Worm (Caenorhabditis elegans) whole organism, early embryonic: ENCODE results near the gene rpl-11.2.

Experiments
- F13C5.2 ChIP-seq: sonication (generic microtip); optimal IDR thresholded peaks from 2 replicates; lab custom pipeline; 2017; ENCODE audit warnings: mild to moderate bottlenecking, missing genetic modification characterization, inconsistent platforms, missing compliant biosample characterization
- aly-1 ChIP-seq: sonication (generic microtip); optimal IDR thresholded peaks from 2 replicates; lab custom pipeline; 2016; ENCODE audit warnings: missing genetic modification characterization, missing compliant biosample characterization
- ama-1 ChIP-seq: fragments of 150-350 bp; optimal IDR thresholded peaks from 2 replicates; lab custom pipeline; 2014
- ceh-13 ChIP-seq: fragments of 200-800 bp; sonication (Bioruptor generic); optimal IDR thresholded peaks from 2 replicates; lab custom pipeline; 2018; ENCODE audit warnings: mild to moderate bottlenecking, missing genetic modification characterization, missing compliant biosample characterization
- ets-7 ChIP-seq: sonication (generic microtip); optimal IDR thresholded peaks from 2 replicates; lab custom pipeline; 2016; ENCODE audit warnings: missing genotype, missing genetic modification characterization, missing compliant biosample characterization
- flt-1 ChIP-seq: fragments of 200-800 bp; sonication (Bioruptor generic); IDR thresholded peaks from 2 replicates; pipeline ENCODE4 v1.3.6; 2022; ENCODE audit warnings: missing genetic modification characterization, missing compliant biosample characterization
- hmbx-1 ChIP-seq: sonication (generic microtip); optimal IDR thresholded peaks from 2 replicates; lab custom pipeline; 2016; ENCODE audit warnings: mild to moderate bottlenecking, missing genetic modification characterization, missing compliant biosample characterization
- hnd-1 ChIP-seq: sonication (generic microtip); optimal IDR thresholded peaks from 2 replicates; lab custom pipeline; 2016; ENCODE audit warnings: missing genetic modification characterization, missing compliant biosample characterization
- pes-1 ChIP-seq: fragments of 200-800 bp; sonication (Bioruptor generic); IDR thresholded peaks from 2 replicates; pipeline ENCODE4 v1.3.6; 2022; ENCODE audit warnings: missing genetic modification reagents, missing genetic modification characterization, missing compliant biosample characterization
- scrt-1 ChIP-seq: fragments of 200-800 bp; sonication (Bioruptor generic); IDR thresholded peaks from 2 replicates; pipeline ENCODE4 v1.3.6; 2022; ENCODE audit warnings: missing genetic modification characterization, missing compliant biosample characterization
- sea-1 ChIP-seq: fragments of 200-800 bp; sonication (Bioruptor generic); conservative IDR thresholded peaks from 2 replicates; pipeline ENCODE4 v1.3.6; 2022; ENCODE audit warnings: missing genetic modification characterization, missing compliant biosample characterization
- tbx-11 ChIP-seq: fragments of 200-800 bp; sonication (Bioruptor generic); IDR thresholded peaks from 2 replicates; pipeline ENCODE4 v1.3.6; 2022; ENCODE audit warnings: missing genetic modification characterization, missing compliant biosample characterization
- tbx-37 ChIP-seq: fragments of 200-800 bp; sonication (Bioruptor generic); conservative IDR thresholded peaks from 2 replicates; pipeline ENCODE4 v1.3.6; 2022; ENCODE audit warnings: missing genetic modification reagents, missing genetic modification characterization, missing compliant biosample characterization
- tra-4 ChIP-seq: sonication (generic microtip); optimal IDR thresholded peaks from 2 replicates; lab custom pipeline; 2017; ENCODE audit warnings: missing genetic modification characterization, missing compliant biosample characterization

DNA sequence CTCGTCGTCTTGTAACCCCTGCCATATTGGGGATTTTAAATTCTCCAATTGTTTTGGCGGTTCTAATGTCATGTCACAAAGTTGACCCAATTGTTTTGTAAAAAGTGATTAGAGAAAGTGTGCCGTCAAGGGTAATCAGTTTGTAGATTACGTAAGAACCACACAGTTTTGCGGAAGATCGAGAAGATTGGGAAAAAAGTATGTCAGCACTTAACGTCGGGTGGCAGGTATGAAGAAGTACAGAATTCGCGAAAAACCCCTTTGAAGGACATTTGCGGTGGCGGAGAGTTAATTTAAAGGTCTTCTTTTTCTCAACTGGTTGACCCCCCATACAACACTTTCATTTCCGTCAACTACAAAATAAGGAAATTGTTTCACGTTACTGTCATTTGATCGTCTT, 34.0 kb downstream of the rpl-11.2 start:
- no peak for TF ChIP-seq F13C5.2 (tag; lab: Kevin White, UChicago)
- no peak for TF ChIP-seq hmbx-1 (tag; lab: Kevin White, UChicago)
- no peak for TF ChIP-seq scrt-1
- TF ChIP-seq ama-1 (lab: Kevin White, UChicago), result no peak
- no peak for TF ChIP-seq tbx-11 (GFP tag; lab: Robert Waterston, UW)
- no peak for TF ChIP-seq flt-1 (GFP tag; lab: Robert Waterston, UW)
- TF ChIP-seq ets-7 (tag; lab: Kevin White, UChicago), result no peak
- no peak for TF ChIP-seq tra-4
- TF ChIP-seq pes-1 (GFP tag; lab: Robert Waterston, UW), result no peak
- TF ChIP-seq sea-1 (GFP tag; lab: Robert Waterston, UW), result no peak
- TF ChIP-seq hnd-1 (tag; lab: Kevin White, UChicago), result no peak
- TF ChIP-seq aly-1 (tag; lab: Kevin White, UChicago), result no peak
- TF ChIP-seq tbx-37 (GFP tag; lab: Robert Waterston, UW), result no peak
- no peak for TF ChIP-seq ceh-13
